Fruit fly (Drosophila melanogaster) whole organism, embryonic: ENCODE results near the gene Kdm2.

Experiments
- ATbp ChIP-seq: fragments of 200-800 bp; sonication (Bioruptor generic); optimal IDR thresholded peaks from 2 replicates; lab custom pipeline; 2017; ENCODE audit warnings: missing biosample characterization, mild to moderate bottlenecking, missing genetic modification characterization, missing genetic modification reagents
- CG10979 ChIP-seq: fragments of 200-800 bp; sonication (Bioruptor generic); optimal IDR thresholded peaks from 2 replicates; lab custom pipeline; 2018; ENCODE audit warnings: missing biosample characterization, mild to moderate bottlenecking, missing genetic modification characterization, moderate library complexity
- CG11085 ChIP-seq: fragments of 200-800 bp; sonication (Bioruptor generic); IDR thresholded peaks from 2 replicates; pipeline ENCODE4 v1.3.6; 2022; ENCODE audit warnings: missing biosample characterization, missing genetic modification characterization
- CG11560 ChIP-seq: fragments of 200-800 bp; sonication (Bioruptor generic); IDR thresholded peaks from 3 replicates; pipeline ENCODE4 v1.3.6; 2022; ENCODE audit warnings: missing biosample characterization, missing genetic modification characterization
- CG12391 ChIP-seq: fragments of 200-800 bp; sonication (Bioruptor generic); optimal IDR thresholded peaks from 3 replicates; lab custom pipeline; 2018; ENCODE audit warnings: missing biosample characterization, mild to moderate bottlenecking, missing genetic modification characterization, moderate library complexity
- CG15696 ChIP-seq: fragments of 200-800 bp; sonication (Bioruptor generic); optimal IDR thresholded peaks from 2 replicates; lab custom pipeline; 2019; ENCODE audit warnings: missing biosample characterization, mild to moderate bottlenecking, missing genetic modification characterization, moderate library complexity
- CG16863 ChIP-seq: fragments of 200-800 bp; sonication (Bioruptor generic); optimal IDR thresholded peaks from 3 replicates; lab custom pipeline; 2016; ENCODE audit warnings: missing biosample characterization, missing genetic modification characterization
- CG17829 ChIP-seq: fragments of 200-800 bp; optimal IDR thresholded peaks from 2 replicates; lab custom pipeline; 2019; ENCODE audit warnings: missing biosample characterization, mild to moderate bottlenecking, missing genetic modification characterization, moderate library complexity
- CG2712 ChIP-seq: fragments of 200-800 bp; optimal IDR thresholded peaks from 3 replicates; lab custom pipeline; 2019; ENCODE audit warnings: missing biosample characterization, mild to moderate bottlenecking, missing genetic modification characterization, moderate library complexity
- CG30020 ChIP-seq: fragments of 200-800 bp; optimal IDR thresholded peaks from 2 replicates; lab custom pipeline; 2019; ENCODE audit warnings: missing biosample characterization, mild to moderate bottlenecking, missing genetic modification characterization, moderate library complexity
- CG32532 ChIP-seq: fragments of 200-800 bp; sonication (Bioruptor generic); IDR thresholded peaks from 2 replicates; pipeline ENCODE4 v1.3.6; 2022; ENCODE audit warnings: missing biosample characterization, missing genetic modification characterization
- CG4424 ChIP-seq: fragments of 200-800 bp; sonication (Bioruptor generic); optimal IDR thresholded peaks from 3 replicates; lab custom pipeline; 2016; ENCODE audit warnings: missing biosample characterization, missing genetic modification characterization
- CG7556 ChIP-seq: fragments of 200-800 bp; sonication (Bioruptor generic); optimal IDR thresholded peaks from 2 replicates; lab custom pipeline; 2017; ENCODE audit warnings: missing biosample characterization, mild to moderate bottlenecking, missing genetic modification characterization
- CG7786 ChIP-seq: fragments of 200-800 bp; sonication (Bioruptor generic); optimal IDR thresholded peaks from 2 replicates; lab custom pipeline; 2016; ENCODE audit warnings: missing biosample characterization, missing genetic modification characterization
- CG8924 ChIP-seq: fragments of 200-800 bp; optimal IDR thresholded peaks from 3 replicates; lab custom pipeline; 2019; ENCODE audit warnings: missing biosample characterization, mild to moderate bottlenecking, missing genetic modification characterization, moderate library complexity
- H15 ChIP-seq: fragments of 200-800 bp; sonication (Bioruptor generic); IDR thresholded peaks from 3 replicates; pipeline ENCODE4 v1.3.6; 2022; ENCODE audit warnings: missing biosample characterization, missing genetic modification characterization
- HmgD ChIP-seq: fragments of 200-800 bp; sonication (Bioruptor generic); optimal IDR thresholded peaks from 3 replicates; lab custom pipeline; 2016; ENCODE audit warnings: missing biosample characterization, missing genetic modification characterization
- Jarid2 ChIP-seq: fragments of 200-800 bp; sonication (Bioruptor generic); optimal IDR thresholded peaks from 3 replicates; lab custom pipeline; 2017; ENCODE audit warnings: mild to moderate bottlenecking, missing biosample characterization, missing genetic modification reagents, missing genetic modification characterization
- Kr ChIP-seq: fragments of 200-800 bp; sonication (Bioruptor generic); optimal IDR thresholded peaks from 2 replicates; lab custom pipeline; 2017; ENCODE audit warnings: missing biosample characterization, mild to moderate bottlenecking, missing genetic modification characterization
- Lim3 ChIP-seq: fragments of 200-800 bp; sonication (Bioruptor generic); IDR thresholded peaks from 2 replicates; pipeline ENCODE4 v1.3.6; 2022; ENCODE audit warnings: missing biosample characterization, missing genetic modification characterization
- MBD-R2 ChIP-seq: fragments of 200-800 bp; sonication (Bioruptor generic); IDR thresholded peaks from 2 replicates; pipeline ENCODE4 v1.3.6; 2022; ENCODE audit warnings: missing biosample characterization, missing genetic modification characterization
- Mad ChIP-seq: fragments of 200-800 bp; sonication (Bioruptor generic); optimal IDR thresholded peaks from 2 replicates; lab custom pipeline; 2016; ENCODE audit warnings: missing biosample characterization, missing genetic modification characterization
- Myb ChIP-seq: fragments of 200-800 bp; sonication (Bioruptor generic); optimal IDR thresholded peaks from 2 replicates; lab custom pipeline; 2016; ENCODE audit warnings: missing biosample characterization, missing genetic modification characterization
- NFAT ChIP-seq: fragments of 200-800 bp; sonication (Bioruptor generic); IDR thresholded peaks from 2 replicates; pipeline ENCODE4 v1.3.6; 2022; ENCODE audit warnings: missing biosample characterization, missing genetic modification characterization
- Oaz ChIP-seq: fragments of 200-800 bp; sonication (Bioruptor generic); IDR thresholded peaks from 2 replicates; pipeline ENCODE4 v1.3.6; 2022; ENCODE audit warnings: missing biosample characterization, missing genetic modification characterization
- bab2 ChIP-seq: fragments of 200-800 bp; sonication (Bioruptor generic); optimal IDR thresholded peaks from 2 replicates; lab custom pipeline; 2016; ENCODE audit warnings: missing biosample characterization, missing genetic modification characterization
- bcd ChIP-seq: fragments of 200-800 bp; sonication (Bioruptor generic); optimal IDR thresholded peaks from 2 replicates; lab custom pipeline; 2017; ENCODE audit warnings: missing biosample characterization, mild to moderate bottlenecking, missing genetic modification characterization
- ci ChIP-seq: fragments of 200-800 bp; sonication (Bioruptor generic); IDR thresholded peaks from 3 replicates; pipeline ENCODE4 v1.3.6; 2022; ENCODE audit warnings: missing biosample characterization, missing genetic modification characterization
- croc ChIP-seq: fragments of 200-800 bp; sonication (Bioruptor generic); conservative IDR thresholded peaks from 3 replicates; pipeline ENCODE4 v1.3.6; 2022; ENCODE audit warnings: missing biosample characterization, missing genetic modification characterization
- crol ChIP-seq: fragments of 200-800 bp; sonication (Bioruptor generic); IDR thresholded peaks from 2 replicates; pipeline ENCODE4 v1.3.6; 2022; ENCODE audit warnings: missing biosample characterization, missing genetic modification characterization
- disco-r ChIP-seq: fragments of 200-800 bp; sonication (Bioruptor generic); optimal IDR thresholded peaks from 2 replicates; lab custom pipeline; 2016; ENCODE audit warnings: missing biosample characterization, missing genetic modification characterization
- dmrt11E ChIP-seq: fragments of 200-800 bp; sonication (Bioruptor generic); optimal IDR thresholded peaks from 3 replicates; lab custom pipeline; 2018; ENCODE audit warnings: missing biosample characterization, mild to moderate bottlenecking, missing genetic modification characterization, moderate library complexity
- fd64A ChIP-seq: fragments of 200-800 bp; sonication (Bioruptor generic); optimal IDR thresholded peaks from 3 replicates; lab custom pipeline; 2018; ENCODE audit warnings: missing biosample characterization, mild to moderate bottlenecking, missing genetic modification characterization
- gem ChIP-seq: fragments of 200-800 bp; sonication (Bioruptor generic); optimal IDR thresholded peaks from 2 replicates; lab custom pipeline; 2019; ENCODE audit warnings: missing biosample characterization, mild to moderate bottlenecking, missing genetic modification characterization, moderate library complexity
- gfzf ChIP-seq: fragments of 200-800 bp; sonication (Bioruptor generic); optimal IDR thresholded peaks from 2 replicates; lab custom pipeline; 2016; ENCODE audit warnings: missing biosample characterization, mild to moderate bottlenecking, missing genetic modification characterization, moderate library complexity
- grn ChIP-seq: fragments of 200-800 bp; sonication (Bioruptor generic); optimal IDR thresholded peaks from 3 replicates; lab custom pipeline; 2017; ENCODE audit warnings: missing biosample characterization, missing genetic modification characterization
- ham ChIP-seq: fragments of 200-800 bp; sonication (Bioruptor generic); IDR thresholded peaks from 2 replicates; pipeline ENCODE4 v1.3.6; 2022; ENCODE audit warnings: missing biosample characterization, missing genetic modification characterization
- hkb ChIP-seq, 2 experiments: fragments of 200-800 bp in 1 of 2; fragments of >200 bp in 1 of 2; sonication (Bioruptor generic) in 1 of 2; IDR thresholded peaks in 1 of 2; optimal IDR thresholded peaks in 1 of 2; 2 replicates each; pipeline versions ENCODE4 v1.3.6 to Lab custom; 2017 to 2022; ENCODE audit warnings: missing biosample characterization in 1 of 2, missing genetic modification characterization in 1 of 2
- jumu ChIP-seq: fragments of 200-800 bp; sonication (Bioruptor generic); optimal IDR thresholded peaks from 3 replicates; lab custom pipeline; 2016; ENCODE audit warnings: missing biosample characterization, missing genetic modification characterization
- klu ChIP-seq: fragments of 200-800 bp; sonication (Bioruptor generic); IDR thresholded peaks from 2 replicates; pipeline ENCODE4 v1.3.6; 2022; ENCODE audit warnings: missing biosample characterization, missing genetic modification characterization
- lmd ChIP-seq: fragments of 200-800 bp; sonication (Bioruptor generic); IDR thresholded peaks from 2 replicates; pipeline ENCODE4 v1.3.6; 2022; ENCODE audit warnings: missing biosample characterization, missing genetic modification characterization
- lola ChIP-seq, 3 experiments: fragments of >200 bp in 2 of 3; fragments of 200-800 bp in 1 of 3; sonication (Bioruptor generic) in 1 of 3; optimal IDR thresholded peaks; 2 replicates each; lab custom pipeline; 2017 to 2019; ENCODE audit warnings: missing biosample characterization in 3 of 3, missing genetic modification characterization in 3 of 3, mild to moderate bottlenecking in 1 of 3, moderate library complexity in 1 of 3
- nom ChIP-seq: fragments of 200-800 bp; sonication (Bioruptor generic); optimal IDR thresholded peaks from 2 replicates; lab custom pipeline; 2017; ENCODE audit warnings: missing biosample characterization, missing genetic modification characterization, mild to moderate bottlenecking, moderate library complexity, missing genetic modification reagents
- pita ChIP-seq: fragments of 200-800 bp; sonication (Bioruptor generic); optimal IDR thresholded peaks from 2 replicates; lab custom pipeline; 2017; ENCODE audit warnings: missing biosample characterization, mild to moderate bottlenecking, missing genetic modification characterization
- prd ChIP-seq, 3 experiments: fragments of >200 bp in 2 of 3; fragments of 200-800 bp in 1 of 3; sonication (Bioruptor generic) in 1 of 3; optimal IDR thresholded peaks in 2 of 3; IDR thresholded peaks in 1 of 3; 2 replicates in 2 of 3; 3 replicates in 1 of 3; pipeline versions ENCODE4 v1.3.6 to Lab custom; 2017 to 2022; ENCODE audit warnings: missing biosample characterization in 1 of 3, missing genetic modification characterization in 1 of 3
- ro ChIP-seq: fragments of 200-800 bp; sonication (Bioruptor generic); IDR thresholded peaks from 2 replicates; pipeline ENCODE4 v1.3.6; 2022; ENCODE audit warnings: missing biosample characterization, missing genetic modification characterization
- sens ChIP-seq: fragments of 200-800 bp; sonication (Bioruptor generic); peaks from one replicate; lab custom pipeline; 2016; ENCODE audit warnings: missing biosample characterization, missing genetic modification characterization
- shn ChIP-seq: fragments of 200-800 bp; sonication (Bioruptor generic); optimal IDR thresholded peaks from 3 replicates; lab custom pipeline; 2016; ENCODE audit warnings: missing biosample characterization, missing genetic modification characterization
- twi ChIP-seq: fragments of 200-800 bp; optimal IDR thresholded peaks from 2 replicates; lab custom pipeline; 2019; ENCODE audit warnings: missing biosample characterization, mild to moderate bottlenecking, missing genetic modification characterization, moderate library complexity
- zf30C ChIP-seq: fragments of 200-800 bp; sonication (Bioruptor generic); optimal IDR thresholded peaks from 3 replicates; lab custom pipeline; 2018; ENCODE audit warnings: missing biosample characterization, mild to moderate bottlenecking, missing genetic modification characterization

Gene Kdm2

DNA sequence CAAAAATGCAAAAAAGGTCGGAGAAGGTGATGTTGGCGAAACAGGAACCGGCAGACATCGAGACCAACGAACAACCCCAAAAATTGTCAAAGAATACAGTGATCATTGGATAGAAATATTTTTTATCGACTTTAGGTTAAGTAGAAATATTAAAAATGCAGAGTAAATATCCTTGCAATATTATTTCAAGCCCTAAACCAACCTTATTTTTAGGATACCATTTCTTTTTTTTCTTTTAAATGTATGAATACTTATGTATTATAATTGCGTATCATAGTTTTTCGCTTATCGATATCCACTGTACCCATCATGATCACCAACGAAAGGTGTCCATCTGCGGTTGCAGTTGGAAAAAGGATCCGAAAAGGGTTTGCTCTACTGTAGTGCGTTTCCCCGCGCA lies 17.0 kb upstream of the Kdm2 start (continued):
- TF ChIP-seq gem (peak; percentile 27), twi (no peak), grn (GFP tag; lab: Kevin White, UChicago) (no peak), CG32532 (GFP tag; lab: Robert Waterston, UW) (no peak), bab2 (GFP tag; lab: Kevin White, UChicago) (no peak), ham (GFP tag; lab: Robert Waterston, UW) (no peak), CG12391 (tag; lab: Kevin White, UChicago) (peak; percentile 15), gfzf (GFP tag; lab: Kevin White, UChicago) (no peak), fd64A (GFP tag; lab: Kevin White, UChicago) (no peak), CG7786 (GFP tag; lab: Kevin White, UChicago) (no peak), prd (optimal IDR thresholded peaks at IDR 0.05; lab: Kevin White, UChicago) (no peak), prd (GFP tag; IDR thresholded peaks at IDR 0.05; lab: Robert Waterston, UW) (peak; percentile 32; the same call in 1 of the 3 replicates), crol (GFP tag; lab: Robert Waterston, UW) (peak; percentile 41; the same call in 1 of the 2 replicates), klu (GFP tag; lab: Robert Waterston, UW) (no peak), nom (GFP tag; lab: Kevin White, UChicago) (no peak), ro (no peak), Jarid2 (GFP tag; lab: Kevin White, UChicago) (no peak), CG17829 (tag; lab: Kevin White, UChicago) (no peak), CG16863 (GFP tag; lab: Kevin White, UChicago) (no peak), ci (GFP tag; lab: Robert Waterston, UW) (no peak), ATbp (GFP tag; lab: Kevin White, UChicago) (no peak), CG11560 (tag; lab: Robert Waterston, UW) (no peak), dmrt11E (tag; lab: Kevin White, UChicago) (peak; percentile 49), MBD-R2 (GFP tag; lab: Robert Waterston, UW) (no peak), lola (GFP tag; optimal IDR thresholded peaks at IDR 0.05; lab: Kevin White, UChicago) (peak in 1 of 3 experiments; percentile 35), NFAT (GFP tag; lab: Robert Waterston, UW) (no peak), Mad (GFP tag; lab: Kevin White, UChicago) (no peak), zf30C (no peak), disco-r (GFP tag; lab: Kevin White, UChicago) (no peak), CG30020 (tag; lab: Kevin White, UChicago) (no peak), CG8924 (tag; lab: Kevin White, UChicago) (peak; percentile 16), CG11085 (GFP tag; lab: Robert Waterston, UW) (no peak), CG10979 (tag; lab: Kevin White, UChicago) (peak; percentile 27), Oaz (GFP tag; lab: Robert Waterston, UW) (no peak), lmd (GFP tag; lab: Robert Waterston, UW) (no peak), CG7556 (GFP tag; lab: Kevin White, UChicago) (no peak), hkb (optimal IDR thresholded peaks at IDR 0.05; lab: Kevin White, UChicago) (no peak), hkb (GFP tag; IDR thresholded peaks at IDR 0.05; lab: Robert Waterston, UW) (0 out of 2 replicates have a peak, but pooled peaks have one; percentile 16), CG4424 (GFP tag; lab: Kevin White, UChicago) (no peak), shn (no peak), jumu (no peak), Myb (GFP tag; lab: Kevin White, UChicago) (no peak), HmgD (GFP tag; lab: Kevin White, UChicago) (no peak), Kr (peak; percentile 2), Lim3 (no peak), bcd (GFP tag; lab: Kevin White, UChicago) (no peak), CG15696 (tag; lab: Kevin White, UChicago) (peak; percentile 56), CG2712 (peak; percentile 18), sens (GFP tag; lab: Kevin White, UChicago) (peak; percentile 25), croc (GFP tag; lab: Robert Waterston, UW) (no peak), pita (GFP tag; lab: Kevin White, UChicago) (no peak), H15 (GFP tag; lab: Robert Waterston, UW) (no peak)
